Fruit fly (Drosophila melanogaster): ENCODE data around the gene CG31106.

CG31106 gene

DNA sequence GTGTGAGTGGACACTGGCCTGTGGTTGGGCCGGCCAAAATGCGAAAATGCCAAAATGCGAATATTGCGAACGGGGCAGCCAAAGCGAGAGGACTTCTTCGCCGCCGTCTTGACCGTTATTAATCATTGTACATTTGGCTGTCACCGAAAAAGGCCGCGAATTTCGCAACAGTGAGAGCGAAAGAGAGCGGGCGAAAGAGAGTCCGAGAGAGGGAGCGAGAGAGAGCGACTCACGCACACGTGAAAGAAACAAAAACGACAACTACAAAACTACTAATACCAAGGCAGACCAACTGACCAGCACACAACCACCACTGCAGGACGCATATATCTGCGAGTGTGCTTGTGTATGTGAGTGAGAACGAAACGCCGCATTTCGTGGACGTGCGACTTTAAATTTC is 31.6 kb upstream of the CG31106 start:
- TF ChIP-seq ttk (optimal IDR thresholded peaks at IDR 0.05) (no peak), Sin3A (optimal IDR thresholded peaks at IDR 0.05) (no peak), Myc (optimal IDR thresholded peaks at IDR 0.05) (no peak), psq (optimal IDR thresholded peaks at IDR 0.05) (no peak), h (optimal IDR thresholded peaks at IDR 0.05) (no peak), insv (optimal IDR thresholded peaks at IDR 0.05) (no peak)

DNA sequence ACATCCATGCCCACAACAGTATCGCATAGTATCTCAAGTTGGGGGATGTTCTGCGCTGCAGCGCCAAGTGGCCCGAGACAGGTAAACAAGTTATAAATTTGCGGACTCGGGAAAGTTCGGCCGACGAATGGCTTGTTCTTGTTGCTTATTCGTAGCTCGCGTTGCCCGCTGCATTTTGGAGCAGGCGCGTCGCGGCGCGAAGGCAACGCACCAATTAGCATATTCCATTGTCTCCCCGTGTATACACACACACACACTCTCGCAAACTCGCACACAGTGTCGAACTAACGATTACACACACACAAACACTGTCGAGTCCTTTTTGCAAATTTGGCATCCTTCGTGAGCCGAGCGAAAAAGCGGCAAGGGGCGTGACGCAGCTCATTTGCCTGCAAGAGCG is 27.1 kb upstream of the CG31106 start:
- no peak for TF ChIP-seq psq (optimal IDR thresholded peaks at IDR 0.05)
- no peak for TF ChIP-seq h (optimal IDR thresholded peaks at IDR 0.05)
- no peak for TF ChIP-seq Sin3A (optimal IDR thresholded peaks at IDR 0.05)
- no peak for TF ChIP-seq Myc (optimal IDR thresholded peaks at IDR 0.05)
- TF ChIP-seq insv (optimal IDR thresholded peaks at IDR 0.05) = no peak
- TF ChIP-seq ttk (optimal IDR thresholded peaks at IDR 0.05) = no peak

DNA sequence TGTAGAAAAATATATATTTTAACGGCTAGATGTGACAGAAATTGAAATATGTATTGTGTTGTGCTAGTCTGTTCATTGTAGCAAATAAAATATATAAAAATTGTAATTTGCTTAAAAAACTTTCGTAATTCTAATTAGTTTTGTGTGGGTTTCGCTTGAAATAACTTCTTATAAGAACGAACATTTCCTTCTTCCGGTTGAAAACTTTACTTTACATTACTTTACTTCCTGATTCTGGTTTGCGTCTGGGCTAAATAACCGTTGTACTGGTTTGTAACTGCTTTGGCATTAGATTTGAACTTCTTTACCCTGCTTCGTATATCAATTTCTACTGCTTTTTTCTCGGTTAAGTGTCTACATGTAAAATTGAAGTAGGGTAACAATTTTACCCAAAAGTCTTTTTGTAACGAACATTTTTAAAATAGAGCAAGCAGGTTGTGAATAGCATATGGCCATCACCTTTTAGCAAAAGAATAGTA is 22.3 kb upstream of the CG31106 start, which contains the start of gene lobo:
lobo (minus strand) TSS at position 51 of the 479 bp plus-strand sequence.
- TF ChIP-seq Sin3A (optimal IDR thresholded peaks at IDR 0.05) (no peak), Myc (optimal IDR thresholded peaks at IDR 0.05) (no peak), psq (optimal IDR thresholded peaks at IDR 0.05) (no peak), h (optimal IDR thresholded peaks at IDR 0.05) (no peak), insv (optimal IDR thresholded peaks at IDR 0.05) (no peak), ttk (optimal IDR thresholded peaks at IDR 0.05) (no peak)

DNA sequence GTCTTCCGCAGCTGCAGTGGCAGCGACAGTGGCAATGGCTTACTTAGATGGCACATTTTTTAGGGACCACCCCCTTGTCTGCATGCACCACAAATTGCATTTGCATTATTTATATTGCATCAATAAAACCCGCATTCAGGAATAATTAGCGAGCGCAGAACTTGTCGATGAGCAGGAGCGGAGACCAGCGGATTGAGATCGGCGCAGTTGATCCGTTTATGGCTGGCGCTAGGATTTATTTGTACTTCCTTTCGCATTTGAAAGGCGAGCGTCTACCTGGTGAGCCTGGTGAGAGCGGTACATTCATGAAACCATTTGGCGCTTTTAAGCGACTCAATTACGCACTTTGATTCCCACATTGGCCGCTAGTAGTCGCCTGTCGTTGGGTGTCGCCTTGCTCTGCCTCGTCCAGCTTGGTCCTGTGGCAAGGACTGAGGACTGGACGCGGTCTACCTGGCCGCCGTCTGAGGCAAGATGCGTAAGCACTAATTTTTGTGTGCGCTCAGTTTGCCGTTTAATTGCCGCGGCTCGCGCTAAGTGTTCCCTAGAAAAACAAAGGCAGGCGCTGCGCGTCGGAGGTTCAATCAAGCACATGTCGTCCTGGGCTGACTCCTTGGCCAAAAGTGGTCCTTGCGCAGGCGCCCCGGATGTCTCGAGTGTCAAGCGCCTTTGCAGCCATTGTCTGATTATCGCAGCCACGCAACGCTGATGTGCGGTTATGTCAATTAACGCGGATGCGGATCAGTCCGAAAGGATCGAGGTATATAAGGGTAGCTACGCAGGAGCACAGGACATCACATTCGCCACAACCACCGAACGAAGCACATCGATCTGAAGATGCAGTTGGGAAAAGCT is 21.1 kb upstream of the CG31106 start, which contains the start of gene CG13653:
CG13653 (plus strand) TSS at position 805 of the 855 bp plus-strand sequence.
- TF ChIP-seq h (optimal IDR thresholded peaks at IDR 0.05) (no peak), psq (optimal IDR thresholded peaks at IDR 0.05) (no peak), Myc (optimal IDR thresholded peaks at IDR 0.05) (no peak), ttk (optimal IDR thresholded peaks at IDR 0.05) (no peak), Sin3A (optimal IDR thresholded peaks at IDR 0.05) (no peak), insv (optimal IDR thresholded peaks at IDR 0.05) (no peak)

DNA sequence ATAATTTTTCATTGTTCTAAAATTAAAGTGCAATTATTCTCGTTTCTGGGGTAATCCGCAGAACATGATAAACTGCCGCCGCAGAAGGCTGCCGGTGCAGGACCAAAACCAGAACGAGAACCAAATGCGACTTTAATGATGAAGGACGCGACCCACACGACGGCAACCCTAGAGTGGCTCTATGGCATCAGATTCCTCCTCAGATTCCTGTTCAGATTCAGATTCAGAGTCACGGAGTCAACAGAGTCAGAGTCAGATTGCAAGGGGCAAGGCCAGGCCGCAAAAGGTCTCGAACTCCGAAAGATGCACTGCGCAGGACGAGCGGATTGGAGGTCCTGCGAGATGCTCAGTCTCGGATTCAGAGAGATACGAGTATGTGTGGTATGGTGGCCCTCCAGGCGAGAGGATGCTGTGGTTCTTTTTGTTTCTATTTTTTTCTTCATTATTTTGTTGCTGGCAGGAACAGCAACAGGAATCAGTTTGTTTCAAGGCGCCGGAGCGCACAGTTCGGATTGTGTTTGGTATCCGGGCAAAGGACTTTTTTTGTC is 16.7 kb upstream of the CG31106 start, which contains the start of gene CG13654:
CG13654 (plus strand) TSS at position 498 of the 548 bp plus-strand sequence.
- TF ChIP-seq Sin3A (optimal IDR thresholded peaks at IDR 0.05) (no peak), psq (optimal IDR thresholded peaks at IDR 0.05) (no peak), insv (optimal IDR thresholded peaks at IDR 0.05) (no peak), ttk (optimal IDR thresholded peaks at IDR 0.05) (no peak), Myc (optimal IDR thresholded peaks at IDR 0.05) (no peak), h (optimal IDR thresholded peaks at IDR 0.05) (no peak)

DNA sequence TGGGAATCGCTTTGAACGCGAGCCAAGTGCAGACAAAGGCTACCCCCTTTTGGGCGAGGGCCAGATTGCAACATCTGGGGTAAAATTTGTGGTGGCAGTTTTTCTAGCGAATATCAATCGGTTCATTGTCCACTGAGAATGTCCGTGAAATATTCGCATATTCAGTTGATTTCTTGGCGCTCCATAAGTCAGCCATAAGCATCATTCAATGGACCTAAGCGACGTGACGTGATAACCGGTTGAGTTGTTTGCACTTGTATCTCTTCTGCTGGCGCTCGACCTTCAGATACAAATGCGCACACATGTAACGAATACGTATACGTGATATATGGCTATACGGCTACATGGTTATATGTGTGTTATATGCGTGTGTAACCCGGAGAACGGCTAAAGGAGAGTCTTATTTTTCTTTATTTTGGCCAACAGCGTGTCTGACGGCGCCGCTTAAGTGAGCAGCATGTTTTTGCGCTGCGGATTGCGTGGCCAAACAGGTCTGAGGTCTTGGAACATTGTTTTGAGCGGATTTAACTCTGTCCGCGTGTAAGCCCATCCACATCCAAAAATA is 10.6 kb upstream of the CG31106 start:
- no peak for TF ChIP-seq h (optimal IDR thresholded peaks at IDR 0.05)
- no peak for TF ChIP-seq Myc (optimal IDR thresholded peaks at IDR 0.05)
- no peak for TF ChIP-seq psq (optimal IDR thresholded peaks at IDR 0.05)
- no peak for TF ChIP-seq Sin3A (optimal IDR thresholded peaks at IDR 0.05)
- TF ChIP-seq ttk (optimal IDR thresholded peaks at IDR 0.05) = no peak
- TF ChIP-seq insv (optimal IDR thresholded peaks at IDR 0.05) = no peak

DNA sequence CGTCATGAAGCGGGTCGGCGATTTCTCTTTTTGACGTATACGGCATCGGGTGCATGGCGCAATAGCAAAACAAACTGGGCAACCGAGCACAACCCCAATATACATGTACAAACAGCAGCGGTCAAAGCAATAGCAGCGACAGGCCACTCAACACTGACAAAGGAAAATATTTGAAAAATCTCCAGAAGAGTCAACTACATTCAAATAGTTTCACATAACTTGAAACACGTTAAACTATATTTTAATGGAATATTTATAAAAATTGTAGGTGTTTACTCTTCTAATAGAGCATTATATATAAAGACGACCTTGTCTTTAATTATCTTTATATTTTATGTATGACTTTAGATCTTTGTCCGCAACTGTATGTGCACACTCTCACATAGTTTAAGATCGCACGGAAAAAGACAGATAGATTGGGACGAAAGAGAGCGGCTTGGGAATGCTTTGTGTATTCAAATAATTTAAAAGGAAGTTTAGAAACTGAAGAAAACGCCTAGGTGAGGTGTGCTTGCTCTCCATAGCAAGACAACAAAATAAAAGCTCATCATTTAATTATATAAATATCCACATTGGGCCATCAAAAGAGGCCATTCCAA is 8.6 kb upstream of the CG31106 start:
- TF ChIP-seq Myc (optimal IDR thresholded peaks at IDR 0.05) = no peak
- no peak for TF ChIP-seq h (optimal IDR thresholded peaks at IDR 0.05)
- TF ChIP-seq psq (optimal IDR thresholded peaks at IDR 0.05) = no peak
- TF ChIP-seq Sin3A (optimal IDR thresholded peaks at IDR 0.05) = no peak
- no peak for TF ChIP-seq ttk (optimal IDR thresholded peaks at IDR 0.05)
- no peak for TF ChIP-seq insv (optimal IDR thresholded peaks at IDR 0.05)

DNA sequence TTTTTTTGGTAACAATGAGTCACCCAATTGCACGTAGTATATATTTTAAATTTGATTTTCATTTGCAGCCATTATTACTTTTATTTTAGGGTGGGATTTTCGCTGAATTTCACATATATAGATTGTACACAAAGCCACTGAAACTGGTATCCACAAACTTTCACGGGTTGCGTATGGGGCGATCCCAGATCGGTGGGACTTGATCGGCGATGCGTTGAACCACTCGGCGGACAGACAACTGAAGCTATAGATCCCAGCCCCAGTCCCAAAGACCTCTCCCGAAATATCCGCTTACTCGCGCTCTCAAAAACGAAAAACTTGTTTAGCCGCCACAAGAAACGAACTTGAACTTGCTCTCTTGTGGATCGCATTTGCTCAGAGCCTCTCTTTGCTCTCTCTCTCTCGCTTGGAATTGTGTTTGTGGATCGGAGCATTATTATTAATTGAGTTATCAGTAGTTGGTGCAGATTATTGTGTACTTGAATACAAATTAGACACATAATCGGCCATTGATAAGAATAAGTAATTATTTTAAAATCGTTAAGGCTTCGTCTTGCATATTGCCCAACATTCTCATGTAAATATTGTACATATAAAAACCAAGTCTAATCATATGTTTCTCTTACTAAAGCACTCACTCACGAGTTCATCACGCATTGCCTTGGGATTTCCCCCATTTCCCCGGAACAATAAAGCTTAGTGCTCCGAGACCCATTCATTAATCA is 7.9 kb upstream of the CG31106 start, which contains the start of gene Cad96Ca:
Cad96Ca (minus strand) TSS at position 242 of the 725 bp plus-strand sequence.
- TF ChIP-seq Sin3A (optimal IDR thresholded peaks at IDR 0.05) = no peak
- TF ChIP-seq ttk (optimal IDR thresholded peaks at IDR 0.05) = no peak
- TF ChIP-seq psq (optimal IDR thresholded peaks at IDR 0.05) = no peak
- no peak for TF ChIP-seq h (optimal IDR thresholded peaks at IDR 0.05)

DNA sequence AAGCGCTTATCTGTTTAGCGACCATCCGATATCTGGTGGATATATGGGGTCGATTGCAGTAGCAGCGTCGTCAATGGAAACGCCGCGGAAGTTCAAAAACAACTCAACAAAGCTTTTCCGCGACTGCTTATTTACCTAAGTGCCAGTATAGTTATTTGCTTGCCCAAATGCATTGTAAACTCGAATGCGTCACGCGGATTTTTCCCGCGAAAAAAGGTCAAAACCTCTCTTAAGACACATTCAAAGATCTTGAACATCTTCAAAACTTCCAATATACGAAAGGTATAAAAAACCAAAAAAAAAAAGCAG is 7.4 kb upstream of the CG31106 start:
- no peak for TF ChIP-seq insv (optimal IDR thresholded peaks at IDR 0.05)
- no peak for TF ChIP-seq ttk (optimal IDR thresholded peaks at IDR 0.05)
- TF ChIP-seq psq (optimal IDR thresholded peaks at IDR 0.05) = no peak
- no peak for TF ChIP-seq Sin3A (optimal IDR thresholded peaks at IDR 0.05)
- TF ChIP-seq h (optimal IDR thresholded peaks at IDR 0.05) = no peak
- TF ChIP-seq Myc (optimal IDR thresholded peaks at IDR 0.05) = no peak

DNA sequence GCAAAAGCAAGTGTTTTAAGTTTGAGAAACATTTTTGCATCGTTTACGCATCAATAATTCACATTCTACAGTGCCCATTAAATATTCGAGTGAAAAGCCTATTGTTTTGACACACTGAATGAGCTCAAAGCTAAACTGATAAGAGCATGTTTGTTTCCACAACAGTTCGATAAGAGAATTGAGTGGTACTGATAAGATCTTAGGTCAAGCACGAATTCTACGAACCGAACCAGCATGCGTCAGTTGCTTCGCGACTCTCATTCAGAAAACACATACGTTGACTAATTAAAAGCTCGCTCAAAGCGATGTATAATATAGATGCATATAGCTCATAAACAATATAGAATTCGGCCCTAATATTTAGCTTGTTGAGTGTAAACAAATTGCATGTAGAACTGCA is 6.9 kb upstream of the CG31106 start:
- TF ChIP-seq ttk (optimal IDR thresholded peaks at IDR 0.05) (no peak), psq (optimal IDR thresholded peaks at IDR 0.05) (no peak), Myc (optimal IDR thresholded peaks at IDR 0.05) (no peak), h (optimal IDR thresholded peaks at IDR 0.05) (no peak), Sin3A (optimal IDR thresholded peaks at IDR 0.05) (no peak), insv (optimal IDR thresholded peaks at IDR 0.05) (no peak)

DNA sequence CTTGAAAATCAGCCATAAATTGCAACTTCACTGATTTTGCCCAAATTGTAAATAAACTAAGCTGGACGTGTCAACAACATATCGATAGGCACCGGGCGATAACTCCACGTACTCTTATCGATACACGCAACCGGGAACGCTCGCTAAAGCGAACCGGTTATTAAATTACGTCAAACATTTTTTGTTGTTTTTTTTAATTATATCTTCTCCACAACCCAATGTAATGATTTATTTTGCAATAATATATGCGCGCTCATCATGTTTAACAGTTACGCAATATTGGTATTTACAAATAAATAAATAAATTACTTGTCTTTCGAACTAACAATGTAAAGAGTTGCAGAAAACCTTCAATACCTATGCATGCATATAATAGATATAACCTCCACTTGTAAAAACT is 974 bp upstream of the CG31106 start, which contains the start of gene Saysd1:
Saysd1 (minus strand) TSS at position 66 of the 400 bp plus-strand sequence.
- TF ChIP-seq Sin3A (optimal IDR thresholded peaks at IDR 0.05) (no peak), psq (optimal IDR thresholded peaks at IDR 0.05) (no peak), ttk (optimal IDR thresholded peaks at IDR 0.05) (no peak), insv (optimal IDR thresholded peaks at IDR 0.05) (no peak), h (optimal IDR thresholded peaks at IDR 0.05) (no peak), Myc (optimal IDR thresholded peaks at IDR 0.05) (no peak)
